Fruit fly (Drosophila melanogaster): ENCODE measurements around the gene CG11247.

The CG11247 gene

DNA sequence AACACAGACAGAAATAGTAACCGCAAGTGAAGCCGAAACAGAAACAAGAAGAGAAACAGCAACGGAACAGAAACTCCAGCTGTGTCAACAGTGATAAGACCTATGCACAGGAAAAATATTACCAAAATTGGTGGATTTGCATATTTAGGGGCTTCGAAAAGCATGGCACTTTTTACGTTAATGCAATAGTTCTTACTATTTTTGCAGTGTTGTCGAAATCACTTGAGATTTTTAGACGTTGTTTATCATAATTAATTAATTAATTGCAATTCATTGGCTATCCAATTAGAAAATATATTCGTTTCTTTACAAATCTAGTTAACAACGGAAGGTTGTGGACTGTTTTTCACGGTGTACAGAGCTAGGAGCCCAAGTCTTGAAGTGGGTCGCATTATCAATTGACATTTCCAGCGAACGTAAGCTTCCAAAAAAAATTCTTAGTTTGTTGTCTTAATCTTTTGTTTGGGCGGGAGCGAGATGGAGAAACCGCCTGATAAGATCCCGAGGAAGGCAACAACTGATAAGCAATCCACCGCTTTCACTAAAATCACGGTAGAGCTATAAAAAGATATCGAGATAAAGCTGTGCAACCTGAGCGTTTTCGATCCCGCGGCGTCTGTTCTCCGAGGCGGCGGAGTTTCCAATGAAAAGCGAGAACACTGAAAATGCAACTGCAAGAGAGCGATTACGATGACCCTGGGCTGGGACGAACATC lies 1.4 kb downstream of the CG11247 start (continued):
- TF ChIP-seq Atf3 (GFP tag; optimal IDR thresholded peaks at IDR 0.05) (no peak), org-1 (GFP tag; optimal IDR thresholded peaks at IDR 0.05) (no peak), fu2 (GFP tag; optimal IDR thresholded peaks at IDR 0.05) (no peak), CG6854 (GFP tag; optimal IDR thresholded peaks at IDR 0.05) (no peak), CG10321 (GFP tag; IDR thresholded peaks at IDR 0.05) (no peak), phol (tag; optimal IDR thresholded peaks at IDR 0.05) (peak; percentile 60), sim (GFP tag; IDR thresholded peaks at IDR 0.05) (no peak), Nf-YC (tag; optimal IDR thresholded peaks at IDR 0.05) (no peak), Chrac-16 (GFP tag; optimal IDR thresholded peaks at IDR 0.05) (peak; percentile 15), CG10462 (GFP tag; optimal IDR thresholded peaks at IDR 0.05) (no peak), disco-r (GFP tag; optimal IDR thresholded peaks at IDR 0.05) (no peak), D19A (tag; optimal IDR thresholded peaks at IDR 0.05) (peak; percentile 15), btn (GFP tag; optimal IDR thresholded peaks at IDR 0.05) (no peak), CG14965 (GFP tag; optimal IDR thresholded peaks at IDR 0.05; ENCODE audit: borderline replicate concordance) (no peak), CG11560 (tag; IDR thresholded peaks at IDR 0.05) (no peak), schlank (tag; optimal IDR thresholded peaks at IDR 0.05) (no peak), nerfin-2 (GFP tag; IDR thresholded peaks at IDR 0.05; ENCODE audit: partially characterized antibody) (no peak), toy (GFP tag; IDR thresholded peaks at IDR 0.05) (no peak), CG8359 (GFP tag; optimal IDR thresholded peaks at IDR 0.05; ENCODE audit: borderline replicate concordance) (peak; percentile 1), CG9609 (GFP tag; optimal IDR thresholded peaks at IDR 0.05) (no peak), ttk (GFP tag; IDR thresholded peaks at IDR 0.05) (no peak), mld (GFP tag; IDR thresholded peaks at IDR 0.05; ENCODE audit: partially characterized antibody) (no peak), zfh1 (GFP tag; IDR thresholded peaks at IDR 0.05) (no peak), CG3726 (GFP tag; IDR thresholded peaks at IDR 0.05) (no peak), CG6689 (GFP tag; IDR thresholded peaks at IDR 0.05) (peak; percentile 33; the same call in 1 of the 2 replicates), Doc3 (GFP tag; IDR thresholded peaks at IDR 0.05; ENCODE audit: partially characterized antibody) (no peak), CG4328 (GFP tag; optimal IDR thresholded peaks at IDR 0.05) (no peak), Abd-B (GFP tag; optimal IDR thresholded peaks at IDR 0.05) (no peak), sc (optimal IDR thresholded peaks at IDR 0.05) (no peak), sc (GFP tag; optimal IDR thresholded peaks at IDR 0.05) (peak; percentile 4), CG3163 (GFP tag; optimal IDR thresholded peaks at IDR 0.05) (no peak), CG18262 (tag; optimal IDR thresholded peaks at IDR 0.05) (no peak), CG12769 (tag; optimal IDR thresholded peaks at IDR 0.05) (no peak), Eip74EF (GFP tag; optimal IDR thresholded peaks at IDR 0.05) (no peak), NfI (GFP tag; optimal IDR thresholded peaks at IDR 0.05) (no peak), row (GFP tag; IDR thresholded peaks at IDR 0.05) (peak; percentile 40; the same call in 2 of the 3 replicates), ato (GFP tag; IDR thresholded peaks at IDR 0.05; ENCODE audit: partially characterized antibody) (no peak), pros (GFP tag; optimal IDR thresholded peaks at IDR 0.05) (no peak), pb (GFP tag; optimal IDR thresholded peaks at IDR 0.05) (no peak), Adf1 (GFP tag; IDR thresholded peaks at IDR 0.05) (no peak), CoRest (tag; optimal IDR thresholded peaks at IDR 0.05) (peak; percentile 25), Jarid2 (GFP tag; optimal IDR thresholded peaks at IDR 0.05) (no peak), CG1233 (GFP tag; optimal IDR thresholded peaks at IDR 0.05) (no peak), CG17568 (GFP tag; optimal IDR thresholded peaks at IDR 0.05) (no peak), CG30403 (GFP tag; optimal IDR thresholded peaks at IDR 0.05) (peak; percentile 16), Awh (GFP tag; IDR thresholded peaks at IDR 0.05) (no peak), CG8924 (tag; optimal IDR thresholded peaks at IDR 0.05) (peak; percentile 9), CG2202 (tag; optimal IDR thresholded peaks at IDR 0.05) (peak; percentile 2), ara (GFP tag; IDR thresholded peaks at IDR 0.05) (no peak), gfzf (GFP tag; optimal IDR thresholded peaks at IDR 0.05) (no peak)
